Worm (Caenorhabditis elegans): ENCODE data around the gene CC8.2.

Gene CC8.2

DNA sequence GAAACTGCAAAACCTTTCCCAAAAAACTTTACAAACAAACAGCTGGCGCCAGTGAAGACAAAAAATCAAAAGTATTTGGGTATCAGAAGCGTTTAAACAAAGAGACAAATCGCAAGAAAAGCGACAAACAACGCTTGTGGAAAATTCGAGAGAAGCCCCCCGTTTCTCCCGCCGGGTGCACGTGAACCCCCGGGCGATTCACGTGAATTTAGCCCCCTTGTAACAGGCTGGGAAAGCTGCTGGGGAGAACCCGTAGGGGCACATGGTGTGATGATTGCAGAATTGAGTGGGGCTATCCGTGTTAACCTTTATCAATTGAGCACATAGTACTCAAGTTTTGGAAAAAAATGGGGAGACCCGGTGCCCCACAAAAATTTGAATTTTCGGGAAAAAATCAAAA lies 5.7 kb upstream of the CC8.2 start:
- TF ChIP-seq tbx-37 (GFP tag; conservative IDR thresholded peaks at IDR 0.05) (no peak), hmg-4 (GFP tag; optimal IDR thresholded peaks at IDR 0.05) (peak; percentile 54), ceh-36 (tag; optimal IDR thresholded peaks at IDR 0.05) (no peak), aly-1 (tag; optimal IDR thresholded peaks at IDR 0.05) (no peak)

ce11 chrIV:3653420-3653823 lies 4.9 kb upstream of the CC8.2 start:
- TF ChIP-seq tbx-11 (GFP tag; IDR thresholded peaks at IDR 0.05) (no peak), sea-1 (GFP tag; conservative IDR thresholded peaks at IDR 0.05) (no peak), hmg-4 (GFP tag; optimal IDR thresholded peaks at IDR 0.05) (no peak), tra-4 (tag; optimal IDR thresholded peaks at IDR 0.05) (no peak), F13C5.2 (tag; optimal IDR thresholded peaks at IDR 0.05) (no peak), tbx-37 (GFP tag; conservative IDR thresholded peaks at IDR 0.05) (no peak), aly-1 (tag; optimal IDR thresholded peaks at IDR 0.05) (no peak)

ce11 chrIV:3652784-3653383 lies 4.4 kb upstream of the CC8.2 start:
- TF ChIP-seq tbx-11 (GFP tag; IDR thresholded peaks at IDR 0.05) (no peak), hmbx-1 (tag; optimal IDR thresholded peaks at IDR 0.05) (no peak), sea-1 (GFP tag; conservative IDR thresholded peaks at IDR 0.05) (no peak), ceh-13 (GFP tag; optimal IDR thresholded peaks at IDR 0.05) (no peak), hnd-1 (tag; optimal IDR thresholded peaks at IDR 0.05) (no peak), ama-1 (optimal IDR thresholded peaks at IDR 0.05) (no peak), scrt-1 (GFP tag; IDR thresholded peaks at IDR 0.05) (no peak), ets-7 (tag; optimal IDR thresholded peaks at IDR 0.05) (no peak), tra-4 (tag; optimal IDR thresholded peaks at IDR 0.05) (no peak), hmg-4 (GFP tag; optimal IDR thresholded peaks at IDR 0.05) (no peak), pes-1 (GFP tag; IDR thresholded peaks at IDR 0.05) (no peak), flt-1 (GFP tag; IDR thresholded peaks at IDR 0.05) (no peak), aly-1 (tag; optimal IDR thresholded peaks at IDR 0.05) (no peak), B0310.2 (tag; optimal IDR thresholded peaks at IDR 0.05) (no peak), ceh-36 (tag; optimal IDR thresholded peaks at IDR 0.05) (no peak), tbx-37 (GFP tag; conservative IDR thresholded peaks at IDR 0.05) (no peak), F13C5.2 (tag; optimal IDR thresholded peaks at IDR 0.05) (no peak)

ce11 chrIV:3652223-3652622 lies 3.7 kb upstream of the CC8.2 start:
- TF ChIP-seq ceh-13 (GFP tag; optimal IDR thresholded peaks at IDR 0.05) (no peak), pes-1 (GFP tag; IDR thresholded peaks at IDR 0.05) (no peak), tra-4 (tag; optimal IDR thresholded peaks at IDR 0.05) (no peak), hnd-1 (tag; optimal IDR thresholded peaks at IDR 0.05) (no peak), aly-1 (tag; optimal IDR thresholded peaks at IDR 0.05) (no peak), hmg-4 (GFP tag; optimal IDR thresholded peaks at IDR 0.05) (no peak), ceh-36 (tag; optimal IDR thresholded peaks at IDR 0.05) (no peak), ets-7 (tag; optimal IDR thresholded peaks at IDR 0.05) (no peak), scrt-1 (GFP tag; IDR thresholded peaks at IDR 0.05) (no peak), hmbx-1 (tag; optimal IDR thresholded peaks at IDR 0.05) (no peak), flt-1 (GFP tag; IDR thresholded peaks at IDR 0.05) (no peak), ama-1 (optimal IDR thresholded peaks at IDR 0.05) (no peak), F13C5.2 (tag; optimal IDR thresholded peaks at IDR 0.05) (no peak), tbx-11 (GFP tag; IDR thresholded peaks at IDR 0.05) (no peak), tbx-37 (GFP tag; conservative IDR thresholded peaks at IDR 0.05) (no peak), sea-1 (GFP tag; conservative IDR thresholded peaks at IDR 0.05) (no peak), B0310.2 (tag; optimal IDR thresholded peaks at IDR 0.05) (no peak)

- TF ChIP-seq hnd-1 (tag; optimal IDR thresholded peaks at IDR 0.05) = no peak
These were observed 933 bp downstream of the CC8.2 start for ce11 chrIV:3647551-3647950.

DNA sequence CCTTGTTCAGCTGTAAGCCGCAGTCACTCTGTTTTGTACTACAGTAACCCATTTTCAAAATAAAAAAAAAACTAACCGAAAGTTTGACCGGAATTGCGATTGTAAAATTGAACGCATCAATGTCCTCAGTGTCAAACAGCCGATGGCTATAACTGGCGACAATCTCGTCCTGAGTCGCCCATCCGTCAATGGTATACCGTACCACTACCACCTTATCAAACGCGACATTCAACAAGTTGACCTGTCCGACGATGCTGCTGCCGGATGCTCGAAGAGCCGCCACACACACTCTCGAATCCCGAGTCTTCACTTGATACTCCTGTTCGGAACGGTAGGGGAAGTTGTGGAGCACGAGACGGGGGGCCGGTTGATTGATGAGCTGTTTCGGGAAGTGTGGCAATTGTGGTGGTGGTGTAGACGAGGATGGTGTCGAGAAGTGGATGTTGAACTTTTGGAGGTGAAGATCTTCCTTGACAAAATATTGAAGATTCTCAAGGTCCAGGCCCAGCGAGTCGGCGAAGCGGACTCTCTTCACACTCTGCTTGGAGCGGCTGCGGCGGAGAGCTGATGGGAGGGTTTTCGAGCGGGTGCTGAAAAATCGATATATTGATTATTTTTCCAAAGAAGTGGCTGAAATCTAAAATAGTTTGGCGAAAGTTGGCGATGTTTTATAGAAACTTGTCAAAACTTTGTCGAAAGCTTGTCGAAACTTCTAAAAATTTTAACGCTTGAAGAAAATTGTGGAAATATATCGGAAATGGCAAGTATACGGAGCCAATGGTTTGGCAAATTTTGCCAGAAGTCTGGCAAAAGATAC lies 1.9 kb downstream of the CC8.2 start:
- TF ChIP-seq F13C5.2 (tag; optimal IDR thresholded peaks at IDR 0.05) = no peak
- no peak for TF ChIP-seq tbx-11 (GFP tag; IDR thresholded peaks at IDR 0.05)
- TF ChIP-seq scrt-1 (GFP tag; IDR thresholded peaks at IDR 0.05) = no peak
- TF ChIP-seq B0310.2 (tag; optimal IDR thresholded peaks at IDR 0.05) = no peak
- TF ChIP-seq flt-1 (GFP tag; IDR thresholded peaks at IDR 0.05) = no peak
- no peak for TF ChIP-seq sea-1 (GFP tag; conservative IDR thresholded peaks at IDR 0.05)
- no peak for TF ChIP-seq ceh-13 (GFP tag; optimal IDR thresholded peaks at IDR 0.05)
- no peak for TF ChIP-seq tbx-37 (GFP tag; conservative IDR thresholded peaks at IDR 0.05)
- no peak for TF ChIP-seq ets-7 (tag; optimal IDR thresholded peaks at IDR 0.05)
- TF ChIP-seq hnd-1 (tag; optimal IDR thresholded peaks at IDR 0.05) = no peak
- no peak for TF ChIP-seq hmbx-1 (tag; optimal IDR thresholded peaks at IDR 0.05)
- no peak for TF ChIP-seq aly-1 (tag; optimal IDR thresholded peaks at IDR 0.05)
- TF ChIP-seq pes-1 (GFP tag; IDR thresholded peaks at IDR 0.05) = no peak
- TF ChIP-seq hmg-4 (GFP tag; optimal IDR thresholded peaks at IDR 0.05) = no peak
- no peak for TF ChIP-seq tra-4 (tag; optimal IDR thresholded peaks at IDR 0.05)
- no peak for TF ChIP-seq ceh-36 (tag; optimal IDR thresholded peaks at IDR 0.05)
- TF ChIP-seq ama-1 (optimal IDR thresholded peaks at IDR 0.05) = no peak

ce11 chrIV:3645487-3645886 lies 3.0 kb downstream of the CC8.2 start:
- TF ChIP-seq B0310.2 (tag; optimal IDR thresholded peaks at IDR 0.05) (no peak), tbx-11 (GFP tag; IDR thresholded peaks at IDR 0.05) (no peak), hmg-4 (GFP tag; optimal IDR thresholded peaks at IDR 0.05) (no peak), ceh-13 (GFP tag; optimal IDR thresholded peaks at IDR 0.05) (no peak), aly-1 (tag; optimal IDR thresholded peaks at IDR 0.05) (no peak), hnd-1 (tag; optimal IDR thresholded peaks at IDR 0.05) (no peak), sea-1 (GFP tag; conservative IDR thresholded peaks at IDR 0.05) (no peak), ets-7 (tag; optimal IDR thresholded peaks at IDR 0.05) (no peak), hmbx-1 (tag; optimal IDR thresholded peaks at IDR 0.05) (no peak), tra-4 (tag; optimal IDR thresholded peaks at IDR 0.05) (no peak), ceh-36 (tag; optimal IDR thresholded peaks at IDR 0.05) (no peak), scrt-1 (GFP tag; IDR thresholded peaks at IDR 0.05) (no peak), flt-1 (GFP tag; IDR thresholded peaks at IDR 0.05) (no peak), pes-1 (GFP tag; IDR thresholded peaks at IDR 0.05) (no peak), ama-1 (optimal IDR thresholded peaks at IDR 0.05) (no peak), F13C5.2 (tag; optimal IDR thresholded peaks at IDR 0.05) (no peak), tbx-37 (GFP tag; conservative IDR thresholded peaks at IDR 0.05) (no peak)
